Worm (Caenorhabditis elegans) whole organism, L3 larva: ENCODE data around the gene F49C12.1.

Experiments
- ceh-28 ChIP-seq: fragments of 150-350 bp; optimal IDR thresholded peaks from 2 replicates; lab custom pipeline; 2014; ENCODE audit warnings: missing biosample characterization, missing genetic modification reagents, missing genetic modification characterization
- fkh-10 ChIP-seq: sonication (generic microtip); optimal IDR thresholded peaks from 2 replicates; lab custom pipeline; 2017; ENCODE audit warnings: missing biosample characterization, missing genetic modification reagents, missing genetic modification characterization
- lin-15B ChIP-seq: fragments of 150-350 bp; optimal IDR thresholded peaks from 2 replicates; lab custom pipeline; 2014; ENCODE audit warnings: missing biosample characterization, missing genetic modification characterization
- nhr-77 ChIP-seq: fragments of 150-350 bp; optimal IDR thresholded peaks from 2 replicates; lab custom pipeline; 2014; ENCODE audit warnings: missing biosample characterization, missing genetic modification characterization
- sea-2 ChIP-seq: fragments of 150-350 bp; sonication (generic microtip); optimal IDR thresholded peaks from 4 replicates; lab custom pipeline; 2014; ENCODE audit warnings: missing biosample characterization, missing genetic modification reagents, missing genetic modification characterization
- skn-1 ChIP-seq: fragments of 150-350 bp; optimal IDR thresholded peaks from 2 replicates; lab custom pipeline; 2014; ENCODE audit warnings: missing biosample characterization, missing genetic modification characterization

DNA sequence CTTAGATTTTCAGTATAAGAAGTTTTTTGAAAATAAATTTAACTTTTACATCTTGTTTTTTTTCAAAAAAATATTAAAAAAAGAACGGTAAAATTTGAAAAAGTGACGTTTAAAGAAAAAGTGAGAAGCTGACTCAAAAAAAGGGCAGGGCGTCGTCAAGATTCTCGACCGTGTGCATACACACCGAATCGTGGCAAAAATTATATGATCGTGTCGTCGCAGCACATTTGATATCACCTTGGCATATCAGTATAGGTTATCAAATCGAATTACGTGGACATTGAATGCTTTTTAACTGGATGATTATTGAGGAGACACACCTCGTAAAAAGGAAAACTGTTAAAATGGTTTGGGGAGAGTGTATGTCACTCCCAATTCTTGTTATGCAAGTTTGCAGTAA, 36.9 kb upstream of the F49C12.1 start:
- TF ChIP-seq skn-1 (no peak), ceh-28 (tag; lab: Kevin White, UChicago) (no peak), nhr-77 (no peak), fkh-10 (GFP tag; lab: Kevin White, UChicago) (no peak), sea-2 (GFP tag; lab: Kevin White, UChicago) (no peak), lin-15B (tag; lab: Kevin White, UChicago) (no peak)
